Worm (Caenorhabditis elegans) whole organism, young adult: ENCODE data around the gene efl-1.
A peak's percentile ranks its signal among the peaks of the same experiment; 100 is the strongest.

Experiments used
- B0261.1 ChIP-seq: sonication (generic microtip); optimal IDR thresholded peaks from 2 replicates; lab custom pipeline; 2016; ENCODE audit warnings: mild to moderate bottlenecking, missing genetic modification characterization, moderate library complexity, missing compliant biosample characterization
- C17E4.6 ChIP-seq: fragments of 200-800 bp; sonication (Bioruptor generic); IDR thresholded peaks from 2 replicates; pipeline ENCODE4 v1.3.6; 2022; ENCODE audit warnings: missing genetic modification reagents, missing genetic modification characterization, missing compliant biosample characterization
- F23B12.7 ChIP-seq: sonication (generic microtip); optimal IDR thresholded peaks from 2 replicates; lab custom pipeline; 2017; ENCODE audit warnings: missing genetic modification characterization, mild to moderate bottlenecking, missing compliant biosample characterization, antibody characterized with exemption, moderate library complexity; ENCODE audit not compliant: insufficient read depth
- F37B4.10 ChIP-seq: fragments of 200-800 bp; sonication (Bioruptor generic); IDR thresholded peaks from 2 replicates; pipeline ENCODE4 v1.3.6; 2022; ENCODE audit warnings: missing genetic modification characterization, missing compliant biosample characterization
- F55B11.4 ChIP-seq: sonication (generic microtip); optimal IDR thresholded peaks from 2 replicates; lab custom pipeline; 2016; ENCODE audit warnings: missing compliant biosample characterization, missing genetic modification characterization, borderline replicate concordance; ENCODE audit not compliant: insufficient read depth
- K11D2.4 ChIP-seq: fragments of 200-800 bp; sonication (Bioruptor generic); IDR thresholded peaks from 2 replicates; pipeline ENCODE4 v1.3.6; 2022; ENCODE audit warnings: missing genetic modification reagents, missing genetic modification characterization, missing compliant biosample characterization
- T26A5.8 ChIP-seq: sonication (generic microtip); optimal IDR thresholded peaks from 2 replicates; lab custom pipeline; 2016; ENCODE audit warnings: missing genetic modification characterization, missing compliant biosample characterization
- Y56A3A.18 ChIP-seq: fragments of 200-800 bp; sonication (Bioruptor generic); IDR thresholded peaks from 2 replicates; pipeline ENCODE4 v1.3.6; 2022; ENCODE audit warnings: missing genetic modification reagents, missing genetic modification characterization, missing compliant biosample characterization
- ZK185.1 ChIP-seq: sonication (generic microtip); optimal IDR thresholded peaks from 2 replicates; lab custom pipeline; 2016; ENCODE audit warnings: mild to moderate bottlenecking, missing genetic modification characterization, missing compliant biosample characterization; ENCODE audit not compliant: poor library complexity, severe bottlenecking
- ama-1 ChIP-seq, 3 experiments: fragments of 150-350 bp in 1 of 3; sonication (generic microtip) in 2 of 3; optimal IDR thresholded peaks; 2 replicates each; lab custom pipeline; 2014 to 2018; ENCODE audit warnings: missing biosample characterization in 2 of 3, missing genetic modification characterization in 2 of 3, missing genetic modification reagents in 2 of 3
- aptf-2 ChIP-seq: fragments of 200-800 bp; sonication (Bioruptor generic); conservative IDR thresholded peaks from 2 replicates; pipeline ENCODE4 v1.3.6; 2022; ENCODE audit warnings: missing genetic modification reagents, missing genetic modification characterization, missing compliant biosample characterization
- attf-3 ChIP-seq: fragments of 200-800 bp; sonication (Bioruptor generic); conservative IDR thresholded peaks from 2 replicates; pipeline ENCODE4 v1.3.6; 2022; ENCODE audit warnings: missing genetic modification reagents, missing genetic modification characterization, missing compliant biosample characterization
- attf-6 ChIP-seq: fragments of 200-800 bp; sonication (Bioruptor generic); IDR thresholded peaks from 2 replicates; pipeline ENCODE4 v1.3.6; 2022; ENCODE audit warnings: missing genetic modification reagents, missing genetic modification characterization, missing compliant biosample characterization
- ccch-3 ChIP-seq: fragments of 200-800 bp; sonication (Bioruptor generic); optimal IDR thresholded peaks from 2 replicates; lab custom pipeline; 2018; ENCODE audit warnings: mild to moderate bottlenecking, missing genetic modification characterization, missing compliant biosample characterization
- cebp-2 ChIP-seq: fragments of 200-800 bp; sonication (Bioruptor generic); IDR thresholded peaks from 2 replicates; pipeline ENCODE4 v1.3.6; 2022; ENCODE audit warnings: missing genetic modification characterization, missing compliant biosample characterization
- ceh-100 ChIP-seq: fragments of 200-800 bp; sonication (Bioruptor generic); IDR thresholded peaks from 2 replicates; pipeline ENCODE4 v1.3.6; 2022; ENCODE audit warnings: missing genetic modification reagents, missing genetic modification characterization, missing compliant biosample characterization
- ceh-91 ChIP-seq: fragments of 200-800 bp; sonication (Bioruptor generic); IDR thresholded peaks from 2 replicates; pipeline ENCODE4 v1.3.6; 2022; ENCODE audit warnings: missing genetic modification reagents, missing genetic modification characterization, missing compliant biosample characterization
- chd-7 ChIP-seq: sonication (generic microtip); optimal IDR thresholded peaks from 2 replicates; lab custom pipeline; 2016; ENCODE audit warnings: mild to moderate bottlenecking, missing genetic modification characterization, moderate library complexity, missing compliant biosample characterization
- die-1 ChIP-seq: sonication (generic microtip); optimal IDR thresholded peaks from 2 replicates; lab custom pipeline; 2016; ENCODE audit warnings: missing genotype, mild to moderate bottlenecking, missing genetic modification characterization, missing compliant biosample characterization
- dox-1 ChIP-seq: fragments of 200-800 bp; sonication (Bioruptor generic); IDR thresholded peaks from 2 replicates; pipeline ENCODE4 v1.3.6; 2022; ENCODE audit warnings: missing genetic modification reagents, missing genetic modification characterization, missing compliant biosample characterization
- dpl-1 ChIP-seq: fragments of 150-350 bp; optimal IDR thresholded peaks from 2 replicates; lab custom pipeline; 2014; ENCODE audit warnings: missing biosample characterization, missing genetic modification reagents, missing genetic modification characterization
- efl-1 ChIP-seq: fragments of 150-350 bp; optimal IDR thresholded peaks from 2 replicates; lab custom pipeline; 2014; ENCODE audit warnings: missing biosample characterization, missing genetic modification reagents, missing genetic modification characterization
- egl-18 ChIP-seq: fragments of 200-800 bp; sonication (Bioruptor generic); IDR thresholded peaks from 2 replicates; pipeline ENCODE4 v1.3.6; 2022; ENCODE audit warnings: missing genetic modification reagents, missing genetic modification characterization, missing compliant biosample characterization
- egl-44 ChIP-seq: fragments of 200-800 bp; sonication (Bioruptor generic); IDR thresholded peaks from 2 replicates; pipeline ENCODE4 v1.3.6; 2022; ENCODE audit warnings: missing genetic modification reagents, missing genetic modification characterization, missing compliant biosample characterization
- egrh-3 ChIP-seq: fragments of 200-800 bp; sonication (Bioruptor generic); IDR thresholded peaks from 2 replicates; pipeline ENCODE4 v1.3.6; 2022; ENCODE audit warnings: missing genetic modification reagents, missing genetic modification characterization, missing compliant biosample characterization
- ets-4 ChIP-seq: fragments of 200-800 bp; sonication (Bioruptor generic); optimal IDR thresholded peaks from 2 replicates; lab custom pipeline; 2018; ENCODE audit warnings: mild to moderate bottlenecking, missing genetic modification characterization, missing compliant biosample characterization
- hmg-1.2 ChIP-seq: fragments of 200-800 bp; sonication (Bioruptor generic); IDR thresholded peaks from 2 replicates; pipeline ENCODE4 v1.3.6; 2022; ENCODE audit warnings: missing genetic modification reagents, missing genetic modification characterization, missing compliant biosample characterization
- let-607 ChIP-seq, 2 experiments: fragments of 200-800 bp in 1 of 2; sonication (Bioruptor generic) in 1 of 2; sonication (generic microtip) in 1 of 2; optimal IDR thresholded peaks; 2 replicates each; lab custom pipeline; 2016 to 2018; ENCODE audit warnings: mild to moderate bottlenecking in 2 of 2, missing compliant biosample characterization in 2 of 2, missing genetic modification characterization in 2 of 2, moderate library complexity in 2 of 2, missing genotype in 1 of 2
- lin-26 ChIP-seq: fragments of 200-800 bp; sonication (Bioruptor generic); IDR thresholded peaks from 2 replicates; pipeline ENCODE4 v1.3.6; 2022; ENCODE audit warnings: missing genetic modification reagents, missing genetic modification characterization, missing compliant biosample characterization
- lin-40 ChIP-seq: sonication (generic microtip); optimal IDR thresholded peaks from 2 replicates; lab custom pipeline; 2016; ENCODE audit warnings: missing genetic modification characterization, mild to moderate bottlenecking, missing compliant biosample characterization, missing genotype, missing genetic modification reagents
- lir-1 ChIP-seq: fragments of 200-800 bp; sonication (Bioruptor generic); conservative IDR thresholded peaks from 2 replicates; pipeline ENCODE4 v1.3.6; 2022; ENCODE audit warnings: missing genetic modification reagents, missing genetic modification characterization, missing compliant biosample characterization
- lsl-1 ChIP-seq: fragments of 200-800 bp; sonication (Bioruptor generic); optimal IDR thresholded peaks from 2 replicates; lab custom pipeline; 2018; ENCODE audit warnings: mild to moderate bottlenecking, missing genetic modification characterization, moderate library complexity, missing compliant biosample characterization
- madf-6 ChIP-seq: fragments of 200-800 bp; sonication (Bioruptor generic); IDR thresholded peaks from 2 replicates; pipeline ENCODE4 v1.3.6; 2022; ENCODE audit warnings: missing genetic modification reagents, missing genetic modification characterization, missing compliant biosample characterization
- madf-8 ChIP-seq: fragments of 200-800 bp; sonication (Bioruptor generic); conservative IDR thresholded peaks from 2 replicates; pipeline ENCODE4 v1.3.6; 2022; ENCODE audit warnings: missing genetic modification reagents, missing genetic modification characterization, missing compliant biosample characterization
- nfya-1 ChIP-seq: sonication (generic microtip); optimal IDR thresholded peaks from 2 replicates; lab custom pipeline; 2017; ENCODE audit warnings: antibody characterized with exemption, missing compliant biosample characterization, missing genetic modification characterization, borderline replicate concordance; ENCODE audit not compliant: insufficient read depth
- nfyb-1 ChIP-seq: fragments of 200-800 bp; sonication (Bioruptor generic); IDR thresholded peaks from 2 replicates; pipeline ENCODE4 v1.3.6; 2022; ENCODE audit warnings: missing genetic modification reagents, missing genetic modification characterization, missing compliant biosample characterization
- nhr-120 ChIP-seq: fragments of 200-800 bp; sonication (Bioruptor generic); IDR thresholded peaks from 2 replicates; pipeline ENCODE4 v1.3.6; 2022; ENCODE audit warnings: missing genetic modification characterization, missing compliant biosample characterization
- nhr-179 ChIP-seq: sonication (generic microtip); optimal IDR thresholded peaks from 2 replicates; lab custom pipeline; 2016; ENCODE audit warnings: mild to moderate bottlenecking, missing genetic modification characterization, missing compliant biosample characterization
- nhr-27 ChIP-seq: fragments of 200-800 bp; sonication (Bioruptor generic); optimal IDR thresholded peaks from 2 replicates; lab custom pipeline; 2018; ENCODE audit warnings: mild to moderate bottlenecking, missing genetic modification characterization, moderate library complexity, missing compliant biosample characterization
- nhr-90 ChIP-seq: sonication (generic microtip); optimal IDR thresholded peaks from 2 replicates; lab custom pipeline; 2016; ENCODE audit warnings: missing genotype, mild to moderate bottlenecking, missing genetic modification characterization, missing compliant biosample characterization
- repo-1 ChIP-seq: sonication (generic microtip); optimal IDR thresholded peaks from 2 replicates; lab custom pipeline; 2017; ENCODE audit warnings: mild to moderate bottlenecking, missing genetic modification characterization, missing compliant biosample characterization
- sdz-38 ChIP-seq: sonication (generic microtip); optimal IDR thresholded peaks from 2 replicates; lab custom pipeline; 2016; ENCODE audit warnings: missing genotype, missing genetic modification characterization, missing compliant biosample characterization
- snpc-1.3 ChIP-seq: sonication (generic microtip); optimal IDR thresholded peaks from 2 replicates; lab custom pipeline; 2017; ENCODE audit warnings: missing genetic modification characterization, mild to moderate bottlenecking, missing compliant biosample characterization, antibody characterized with exemption, moderate library complexity, missing genotype, missing genetic modification reagents; ENCODE audit not compliant: insufficient read depth
- tbx-9 ChIP-seq: sonication (generic microtip); optimal IDR thresholded peaks from 2 replicates; lab custom pipeline; 2016; ENCODE audit warnings: borderline replicate concordance, missing genetic modification characterization, inconsistent platforms, missing compliant biosample characterization
- unc-130 ChIP-seq: sonication (generic microtip); optimal IDR thresholded peaks from 2 replicates; lab custom pipeline; 2016; ENCODE audit warnings: missing genetic modification reagents, missing genetic modification characterization, missing compliant biosample characterization
- xnd-1 ChIP-seq: sonication (generic microtip); optimal IDR thresholded peaks from 2 replicates; lab custom pipeline; 2016; ENCODE audit warnings: missing genotype, missing genetic modification reagents, missing genetic modification characterization, missing compliant biosample characterization
- zfh-2 ChIP-seq: fragments of 200-800 bp; sonication (Bioruptor generic); conservative IDR thresholded peaks from 2 replicates; pipeline ENCODE4 v1.3.6; 2022; ENCODE audit warnings: missing genetic modification reagents, missing genetic modification characterization, missing compliant biosample characterization
- ztf-22 ChIP-seq: fragments of 200-800 bp; sonication (Bioruptor generic); optimal IDR thresholded peaks from 2 replicates; lab custom pipeline; 2018; ENCODE audit warnings: mild to moderate bottlenecking, missing genetic modification characterization, moderate library complexity, missing compliant biosample characterization
- ztf-28 ChIP-seq: fragments of 200-800 bp; sonication (Bioruptor generic); IDR thresholded peaks from 2 replicates; pipeline ENCODE4 v1.3.6; 2022; ENCODE audit warnings: missing genetic modification reagents, missing genetic modification characterization, missing compliant biosample characterization

The efl-1 gene

DNA sequence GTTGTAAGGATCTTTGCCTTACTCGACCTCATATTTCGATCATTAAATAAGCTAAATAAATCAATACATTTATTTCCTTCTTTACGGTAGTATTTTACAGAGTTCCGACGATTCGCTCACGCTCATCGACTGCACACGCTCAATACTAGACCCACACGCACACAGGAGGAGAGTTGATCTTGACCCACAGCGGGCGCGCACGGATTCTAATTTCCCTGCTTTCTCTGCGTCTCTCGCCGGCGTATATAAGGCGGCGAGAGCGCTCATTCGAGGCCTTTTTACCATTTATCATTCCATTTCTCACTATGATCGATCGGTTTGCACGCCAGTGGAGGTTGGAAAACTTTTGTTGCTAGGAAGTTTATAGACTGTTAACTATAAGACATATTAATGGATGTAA, 15.4 kb downstream of the efl-1 start:
- TF ChIP-seq lin-26 (GFP tag; lab: Robert Waterston, UW), result no peak
- TF ChIP-seq K11D2.4 (GFP tag; lab: Robert Waterston, UW), result no peak
- peak; percentile 84 for TF ChIP-seq xnd-1 (tag; lab: Kevin White, UChicago)
- TF ChIP-seq unc-130 (GFP tag; lab: Kevin White, UChicago), result no peak
- no peak for TF ChIP-seq ztf-28 (GFP tag; lab: Robert Waterston, UW)
- TF ChIP-seq Y56A3A.18 (GFP tag; lab: Robert Waterston, UW), result no peak
- no peak for TF ChIP-seq nhr-90
- no peak for TF ChIP-seq ets-4 (GFP tag; lab: Kevin White, UChicago)
- no peak for TF ChIP-seq cebp-2 (GFP tag; lab: Robert Waterston, UW)
- TF ChIP-seq ceh-100 (GFP tag; lab: Robert Waterston, UW), result no peak
- no peak for TF ChIP-seq zfh-2
- peak; percentile 90 for TF ChIP-seq madf-6 (GFP tag; lab: Robert Waterston, UW)
- no peak for TF ChIP-seq ztf-22 (GFP tag; lab: Kevin White, UChicago)
- no peak for TF ChIP-seq C17E4.6
- no peak for TF ChIP-seq nhr-179 (tag; lab: Kevin White, UChicago)
- TF ChIP-seq lin-40 (tag; lab: Kevin White, UChicago), result no peak
- TF ChIP-seq tbx-9 (tag; lab: Kevin White, UChicago), result no peak
- TF ChIP-seq chd-7, result no peak
- no peak for TF ChIP-seq F37B4.10 (GFP tag; lab: Robert Waterston, UW)
- no peak for TF ChIP-seq snpc-1.3 (tag; lab: Kevin White, UChicago)
- TF ChIP-seq madf-8 (GFP tag; lab: Robert Waterston, UW), result peak; percentile 78
- TF ChIP-seq lsl-1, result no peak
- no peak for TF ChIP-seq nfya-1
- no peak for TF ChIP-seq ama-1 (optimal IDR thresholded peaks at IDR 0.05; lab: Kevin White, UChicago)
- TF ChIP-seq ama-1 (GFP tag; optimal IDR thresholded peaks at IDR 0.05; lab: Kevin White, UChicago), result no peak
- TF ChIP-seq ccch-3, result no peak
- TF ChIP-seq attf-3 (GFP tag; lab: Robert Waterston, UW), result no peak
- no peak for TF ChIP-seq sdz-38 (tag; lab: Kevin White, UChicago)
- peak; percentile 78 for TF ChIP-seq attf-6 (GFP tag; lab: Robert Waterston, UW)
- TF ChIP-seq nhr-120, result no peak
- TF ChIP-seq egl-44 (GFP tag; lab: Robert Waterston, UW), result no peak
- no peak for TF ChIP-seq F55B11.4
- TF ChIP-seq B0261.1 (tag; lab: Kevin White, UChicago), result no peak
- no peak for TF ChIP-seq lir-1 (GFP tag; lab: Robert Waterston, UW)
- TF ChIP-seq ceh-91 (GFP tag; lab: Robert Waterston, UW), result no peak
- TF ChIP-seq nhr-27 (tag; lab: Kevin White, UChicago), result no peak
- no peak for TF ChIP-seq aptf-2 (GFP tag; lab: Robert Waterston, UW)
- TF ChIP-seq let-607 (tag; optimal IDR thresholded peaks at IDR 0.05; lab: Kevin White, UChicago), result no peak
- peak; percentile 79 for TF ChIP-seq efl-1 (GFP tag; lab: Kevin White, UChicago)
- no peak for TF ChIP-seq T26A5.8 (tag; lab: Kevin White, UChicago)
- TF ChIP-seq dpl-1 (GFP tag; lab: Kevin White, UChicago), result peak; percentile 38
- TF ChIP-seq ZK185.1 (tag; lab: Kevin White, UChicago), result no peak
- TF ChIP-seq nfyb-1 (GFP tag; lab: Robert Waterston, UW), result no peak
- TF ChIP-seq dox-1, result no peak
- TF ChIP-seq hmg-1.2 (GFP tag; lab: Robert Waterston, UW), result no peak; the same call in 1 of the 2 replicates
- no peak for TF ChIP-seq repo-1 (tag; lab: Kevin White, UChicago)
- TF ChIP-seq die-1 (tag; lab: Kevin White, UChicago), result no peak
- TF ChIP-seq egl-18 (GFP tag; lab: Robert Waterston, UW), result no peak
- TF ChIP-seq egrh-3 (GFP tag; lab: Robert Waterston, UW), result no peak
- no peak for TF ChIP-seq F23B12.7 (tag; lab: Kevin White, UChicago)
